Worm (Caenorhabditis elegans) whole organism, L4 larva: Measurements from ENCODE around the gene ceh-34.

ENCODE experiments used
- F10B5.3 ChIP-seq: sonication (generic microtip); optimal IDR thresholded peaks from 2 replicates; lab custom pipeline; 2016; ENCODE audit warnings: mild to moderate bottlenecking, missing genetic modification characterization, missing compliant biosample characterization
- ama-1 ChIP-seq: fragments of 150-350 bp; optimal IDR thresholded peaks from 2 replicates; lab custom pipeline; 2014; ENCODE audit warnings: inconsistent platforms, mixed read lengths
- ceh-28 ChIP-seq: fragments of 150-350 bp; optimal IDR thresholded peaks from 2 replicates; lab custom pipeline; 2014; ENCODE audit warnings: missing biosample characterization, missing genetic modification reagents, missing genetic modification characterization
- ces-1 ChIP-seq: fragments of 150-350 bp; sonication (generic microtip); optimal IDR thresholded peaks from 4 replicates; lab custom pipeline; 2014; ENCODE audit warnings: missing biosample characterization, missing genetic modification reagents, missing genetic modification characterization
- daf-16 ChIP-seq, 3 experiments: sonication (generic microtip); optimal IDR thresholded peaks; 2 replicates each; lab custom pipeline; 2016 to 2017; ENCODE audit warnings: missing genetic modification characterization in 3 of 3, missing genetic modification reagents in 3 of 3, mild to moderate bottlenecking in 2 of 3, missing compliant biosample characterization in 2 of 3, missing biosample characterization in 1 of 3, moderate library complexity in 1 of 3
- hif-1 ChIP-seq, 2 experiments: sonication (generic microtip); optimal IDR thresholded peaks; 2 replicates each; lab custom pipeline; 2016 to 2017; ENCODE audit warnings: missing compliant biosample characterization in 2 of 2, missing genetic modification characterization in 2 of 2, missing genetic modification reagents in 2 of 2, missing genotype in 2 of 2, mild to moderate bottlenecking in 1 of 2
- lin-13 ChIP-seq: fragments of 150-350 bp; optimal IDR thresholded peaks from 2 replicates; lab custom pipeline; 2014; ENCODE audit warnings: missing biosample characterization, missing genetic modification reagents, missing genetic modification characterization
- lin-39 ChIP-seq: fragments of 150-350 bp; optimal IDR thresholded peaks from 2 replicates; lab custom pipeline; 2014; ENCODE audit warnings: missing biosample characterization, missing genetic modification reagents, missing genetic modification characterization
- lir-3 ChIP-seq: sonication (generic microtip); optimal IDR thresholded peaks from 2 replicates; lab custom pipeline; 2016; ENCODE audit warnings: mild to moderate bottlenecking, missing genetic modification characterization, missing compliant biosample characterization
- mdl-1 ChIP-seq, 2 experiments: fragments of 150-350 bp in 1 of 2; sonication (generic microtip) in 1 of 2; optimal IDR thresholded peaks; 2 replicates each; lab custom pipeline; 2014 to 2017; ENCODE audit warnings: missing biosample characterization in 2 of 2, missing genetic modification characterization in 2 of 2
- nhr-111 ChIP-seq: fragments of 200-800 bp; sonication (Bioruptor generic); optimal IDR thresholded peaks from 2 replicates; lab custom pipeline; 2018; ENCODE audit warnings: mild to moderate bottlenecking, missing genetic modification characterization, missing compliant biosample characterization
- unc-62 ChIP-seq, 3 experiments: fragments of 150-350 bp in 1 of 3; sonication (generic microtip); optimal IDR thresholded peaks in 2 of 3; peaks in 1 of 3; 1 replicate in 1 of 3; 2 replicates in 2 of 3; lab custom pipeline; 2014 to 2017; ENCODE audit warnings: missing biosample characterization in 3 of 3, missing genetic modification characterization in 3 of 3, missing genetic modification reagents in 3 of 3, missing genotype in 1 of 3
- ztf-7 ChIP-seq: fragments of 150-350 bp; optimal IDR thresholded peaks from 2 replicates; lab custom pipeline; 2014; ENCODE audit warnings: missing biosample characterization, missing genetic modification characterization

ce11 chrV:5362220-5362619 is 42.8 kb upstream of the ceh-34 start:
- TF ChIP-seq lin-13 (no peak), hif-1 (tag; optimal IDR thresholded peaks at IDR 0.05; lab: Kevin White, UChicago) (no peak), F10B5.3 (tag; lab: Kevin White, UChicago) (no peak), ceh-28 (tag; lab: Kevin White, UChicago) (no peak), lir-3 (tag; lab: Kevin White, UChicago) (no peak), unc-62 (GFP tag; optimal IDR thresholded peaks at IDR 0.05 in 1 of 2; lab: Kevin White, UChicago) (no peak), unc-62 (tag; optimal IDR thresholded peaks at IDR 0.05; lab: Kevin White, UChicago) (no peak), mdl-1 (tag; optimal IDR thresholded peaks at IDR 0.05; lab: Kevin White, UChicago) (no peak), ama-1 (lab: Kevin White, UChicago) (no peak), daf-16 (GFP tag; optimal IDR thresholded peaks at IDR 0.05; lab: Kevin White, UChicago) (no peak), daf-16 (tag; optimal IDR thresholded peaks at IDR 0.05; lab: Kevin White, UChicago) (no peak), ces-1 (GFP tag; lab: Kevin White, UChicago) (no peak), lin-39 (tag; lab: Kevin White, UChicago) (no peak), nhr-111 (no peak), ztf-7 (tag; lab: Kevin White, UChicago) (no peak)
